Fruit fly (Drosophila melanogaster): ENCODE results near the gene TwdlO.

TwdlO gene

dm6 chr3R:26626638-26627037 lies at the start of gene TwdlO:
Gene TwdlO, minus strand, starts transcription at chr3R:26626738.
- no peak for TF ChIP-seq CG17806 (tag; optimal IDR thresholded peaks at IDR 0.05)
- TF ChIP-seq CG32121 (GFP tag; IDR thresholded peaks at IDR 0.05), result no peak
- TF ChIP-seq CG9948 (tag; optimal IDR thresholded peaks at IDR 0.05), result no peak
- TF ChIP-seq Pif1A (GFP tag; optimal IDR thresholded peaks at IDR 0.05), result no peak
- TF ChIP-seq CG8301 (tag; optimal IDR thresholded peaks at IDR 0.05), result no peak
- no peak for TF ChIP-seq gl (tag; optimal IDR thresholded peaks at IDR 0.05)
- TF ChIP-seq fd96Ca (GFP tag; IDR thresholded peaks at IDR 0.05), result no peak
- no peak for TF ChIP-seq CG14655 (GFP tag; optimal IDR thresholded peaks at IDR 0.05)
- no peak for TF ChIP-seq CG8159 (tag; optimal IDR thresholded peaks at IDR 0.05)
- TF ChIP-seq Snoo (tag; optimal IDR thresholded peaks at IDR 0.05), result no peak
- TF ChIP-seq Pif1B (GFP tag; optimal IDR thresholded peaks at IDR 0.05), result no peak
- TF ChIP-seq EcR (GFP tag; optimal IDR thresholded peaks at IDR 0.05), result no peak
- TF ChIP-seq CG12605 (GFP tag; IDR thresholded peaks at IDR 0.05), result no peak
- no peak for TF ChIP-seq CG13204 (GFP tag; optimal IDR thresholded peaks at IDR 0.05)
- no peak for TF ChIP-seq D1 (tag; optimal IDR thresholded peaks at IDR 0.05)
- no peak for TF ChIP-seq rn (GFP tag; IDR thresholded peaks at IDR 0.05)
- no peak for TF ChIP-seq CG4496 (GFP tag; IDR thresholded peaks at IDR 0.05)
- TF ChIP-seq Ets98B (GFP tag; IDR thresholded peaks at IDR 0.05), result no peak
- no peak for TF ChIP-seq CG34367 (tag; optimal IDR thresholded peaks at IDR 0.05)
- TF ChIP-seq CG15710 (tag; optimal IDR thresholded peaks at IDR 0.05), result no peak

dm6 chr3R:26671525-26672132 lies 45.1 kb upstream of the TwdlO start:
- TF ChIP-seq CG12605 (GFP tag; IDR thresholded peaks at IDR 0.05) (no peak), CG8159 (tag; optimal IDR thresholded peaks at IDR 0.05) (peak; percentile 6), EcR (GFP tag; optimal IDR thresholded peaks at IDR 0.05) (no peak), Ets98B (GFP tag; IDR thresholded peaks at IDR 0.05) (no peak), CG4496 (GFP tag; IDR thresholded peaks at IDR 0.05) (no peak), CG14655 (GFP tag; optimal IDR thresholded peaks at IDR 0.05) (peak; percentile 15)

- TF ChIP-seq CG10348 (GFP tag; IDR thresholded peaks at IDR 0.05), result no peak
- no peak for TF ChIP-seq CG17806 (tag; optimal IDR thresholded peaks at IDR 0.05)
- TF ChIP-seq Pif1A (GFP tag; optimal IDR thresholded peaks at IDR 0.05), result no peak
- no peak for TF ChIP-seq D1 (tag; optimal IDR thresholded peaks at IDR 0.05)
- no peak for TF ChIP-seq CG13204 (GFP tag; optimal IDR thresholded peaks at IDR 0.05)
- TF ChIP-seq EcR (GFP tag; optimal IDR thresholded peaks at IDR 0.05), result no peak
- no peak for TF ChIP-seq CG8159 (tag; optimal IDR thresholded peaks at IDR 0.05)
- no peak for TF ChIP-seq CG34367 (tag; optimal IDR thresholded peaks at IDR 0.05)
- no peak for TF ChIP-seq fd96Ca (GFP tag; IDR thresholded peaks at IDR 0.05)
- no peak for TF ChIP-seq CG12605 (GFP tag; IDR thresholded peaks at IDR 0.05)
- no peak for TF ChIP-seq CG32121 (GFP tag; IDR thresholded peaks at IDR 0.05)
- TF ChIP-seq Pif1B (GFP tag; optimal IDR thresholded peaks at IDR 0.05), result no peak
- no peak for TF ChIP-seq Snoo (tag; optimal IDR thresholded peaks at IDR 0.05)
- TF ChIP-seq CG8301 (tag; optimal IDR thresholded peaks at IDR 0.05), result no peak
- no peak for TF ChIP-seq rn (GFP tag; IDR thresholded peaks at IDR 0.05)
- no peak for TF ChIP-seq CG14655 (GFP tag; optimal IDR thresholded peaks at IDR 0.05)
- no peak for TF ChIP-seq CG9948 (tag; optimal IDR thresholded peaks at IDR 0.05)
- TF ChIP-seq CG15710 (tag; optimal IDR thresholded peaks at IDR 0.05), result no peak
Measured at dm6 chr3R:26670277-26670676, 43.7 kb upstream of the TwdlO start.

- no peak for TF ChIP-seq Ets98B (GFP tag; IDR thresholded peaks at IDR 0.05)
Measured at dm6 chr3R:26656140-26656539, 29.6 kb upstream of the TwdlO start, which contains the start of gene Tb. Gene Tb, plus strand, starts transcription at chr3R:26656440.

- no peak for TF ChIP-seq Ets98B (GFP tag; IDR thresholded peaks at IDR 0.05)
Measured at dm6 chr3R:26655416-26655945, 28.9 kb upstream of the TwdlO start.

- TF ChIP-seq gl (tag; optimal IDR thresholded peaks at IDR 0.05), result no peak
- peak; percentile 6 for TF ChIP-seq CG8159 (tag; optimal IDR thresholded peaks at IDR 0.05)
- TF ChIP-seq CG14655 (GFP tag; optimal IDR thresholded peaks at IDR 0.05), result peak; percentile 41
- TF ChIP-seq rn (GFP tag; IDR thresholded peaks at IDR 0.05), result no peak
- no peak for TF ChIP-seq CG10348 (GFP tag; IDR thresholded peaks at IDR 0.05)
- no peak for TF ChIP-seq CG32121 (GFP tag; IDR thresholded peaks at IDR 0.05)
- TF ChIP-seq CG34367 (tag; optimal IDR thresholded peaks at IDR 0.05), result no peak
- no peak for TF ChIP-seq CG12605 (GFP tag; IDR thresholded peaks at IDR 0.05)
- TF ChIP-seq CG13204 (GFP tag; optimal IDR thresholded peaks at IDR 0.05), result no peak
- TF ChIP-seq CG4496 (GFP tag; IDR thresholded peaks at IDR 0.05), result peak; percentile 42; the same call in 1 of the 3 replicates
- no peak for TF ChIP-seq CG15710 (tag; optimal IDR thresholded peaks at IDR 0.05)
- peak; percentile 4 for TF ChIP-seq Pif1A (GFP tag; optimal IDR thresholded peaks at IDR 0.05)
- no peak for TF ChIP-seq Snoo (tag; optimal IDR thresholded peaks at IDR 0.05)
- no peak for TF ChIP-seq D1 (tag; optimal IDR thresholded peaks at IDR 0.05)
- peak; percentile 70; the same call in 2 of the 3 replicates for TF ChIP-seq fd96Ca (GFP tag; IDR thresholded peaks at IDR 0.05)
- TF ChIP-seq EcR (GFP tag; optimal IDR thresholded peaks at IDR 0.05), result no peak
- no peak for TF ChIP-seq Pif1B (GFP tag; optimal IDR thresholded peaks at IDR 0.05)
- no peak for TF ChIP-seq CG9948 (tag; optimal IDR thresholded peaks at IDR 0.05)
- TF ChIP-seq CG8301 (tag; optimal IDR thresholded peaks at IDR 0.05), result no peak
- no peak for TF ChIP-seq CG17806 (tag; optimal IDR thresholded peaks at IDR 0.05)
- TF ChIP-seq Ets98B (GFP tag; IDR thresholded peaks at IDR 0.05), result no peak; the same call in 1 of the 2 replicates
Measured at dm6 chr3R:26654594-26654993, 28.1 kb upstream of the TwdlO start.

Data from whole organism, pupa.